Fruit fly (Drosophila melanogaster): ENCODE measurements around the gene CG11585.
A peak's percentile ranks its signal among the peaks of the same experiment; 100 is the strongest.

CG11585 gene

DNA sequence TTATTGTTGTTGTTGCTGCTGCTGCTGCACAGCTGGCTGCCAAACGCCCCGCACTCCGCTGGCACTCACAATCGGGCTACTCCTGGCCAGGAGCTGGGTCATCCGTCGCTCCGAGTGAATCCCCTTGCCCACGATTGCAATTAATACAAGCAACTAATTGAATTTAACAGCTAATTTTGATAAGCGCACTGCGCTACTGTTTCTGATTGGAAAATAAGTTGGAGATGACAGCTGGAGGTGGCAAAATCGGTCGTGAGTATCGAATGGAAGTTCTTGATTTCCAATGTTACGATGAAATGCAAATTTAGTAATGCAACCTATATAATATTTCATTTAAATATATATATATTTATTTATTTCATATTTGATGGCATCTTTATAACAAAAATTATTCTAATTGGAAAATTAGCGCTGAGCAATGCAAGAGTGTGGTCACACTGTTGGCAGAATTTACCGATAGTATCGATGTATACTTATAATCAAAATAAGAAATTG, 44.6 kb downstream of the CG11585 start, which contains the start of gene CG42271 (continued):
- TF ChIP-seq CG6854 (GFP tag; optimal IDR thresholded peaks at IDR 0.05) (no peak), bigmax (GFP tag; optimal IDR thresholded peaks at IDR 0.05) (no peak), lilli (GFP tag; optimal IDR thresholded peaks at IDR 0.05) (peak; percentile 8), cas (GFP tag; IDR thresholded peaks at IDR 0.05) (no peak), HLH4C (GFP tag; IDR thresholded peaks at IDR 0.05; ENCODE audit: partially characterized antibody) (peak; percentile 91), CG2202 (tag; optimal IDR thresholded peaks at IDR 0.05) (no peak), CG2116 (GFP tag; optimal IDR thresholded peaks at IDR 0.05) (peak; percentile 60), psq (GFP tag; optimal IDR thresholded peaks at IDR 0.05) (no peak), CG8388 (GFP tag; optimal IDR thresholded peaks at IDR 0.05) (peak; percentile 29), CG8944 (GFP tag; optimal IDR thresholded peaks at IDR 0.05) (no peak), caup (GFP tag; optimal IDR thresholded peaks at IDR 0.05; ENCODE audit: severe bottlenecking) (no peak), eyg (GFP tag; optimal IDR thresholded peaks at IDR 0.05) (no peak), Ptx1 (GFP tag; IDR thresholded peaks at IDR 0.05) (peak; percentile 30; the same call in 1 of the 2 replicates), CG6654 (GFP tag; optimal IDR thresholded peaks at IDR 0.05) (no peak), CG4820 (GFP tag; optimal IDR thresholded peaks at IDR 0.05) (peak; percentile 11), bab2 (GFP tag; optimal IDR thresholded peaks at IDR 0.05) (no peak), pros (GFP tag; optimal IDR thresholded peaks at IDR 0.05) (no peak), CG10366 (GFP tag; IDR thresholded peaks at IDR 0.05) (no peak), dpn (GFP tag; optimal IDR thresholded peaks at IDR 0.05) (peak in 1 of 2 experiments; percentile 4), Nf-YC (tag; optimal IDR thresholded peaks at IDR 0.05) (peak; percentile 61), hth (optimal IDR thresholded peaks at IDR 0.05) (no peak), NfI (GFP tag; optimal IDR thresholded peaks at IDR 0.05) (peak; percentile 61), NC2β (GFP tag; optimal IDR thresholded peaks at IDR 0.05) (no peak), Atf-2 (GFP tag; optimal IDR thresholded peaks at IDR 0.05) (no peak), row (GFP tag; IDR thresholded peaks at IDR 0.05) (peak; percentile 92), nerfin-2 (GFP tag; IDR thresholded peaks at IDR 0.05; ENCODE audit: partially characterized antibody) (peak; percentile 79), prd (optimal IDR thresholded peaks at IDR 0.05) (no peak), prd (GFP tag; IDR thresholded peaks at IDR 0.05) (peak; percentile 65; the same call in 2 of the 3 replicates), CG10147 (GFP tag; optimal IDR thresholded peaks at IDR 0.05) (peak; percentile 21), Awh (GFP tag; IDR thresholded peaks at IDR 0.05) (no peak), CG17802 (tag; optimal IDR thresholded peaks at IDR 0.05) (no peak), stc (GFP tag; IDR thresholded peaks at IDR 0.05) (no peak), CG8281 (tag; optimal IDR thresholded peaks at IDR 0.05) (no peak), MESR4 (GFP tag; optimal IDR thresholded peaks at IDR 0.05) (peak; percentile 91), tx (GFP tag; optimal IDR thresholded peaks at IDR 0.05) (no peak), salm (tag; optimal IDR thresholded peaks at IDR 0.05) (no peak), CG9876 (GFP tag; optimal IDR thresholded peaks at IDR 0.05) (no peak), dm (GFP tag; optimal IDR thresholded peaks at IDR 0.05) (no peak), h (optimal IDR thresholded peaks at IDR 0.05) (no peak), mld (GFP tag; IDR thresholded peaks at IDR 0.05; ENCODE audit: partially characterized antibody) (peak; percentile 87), CHES-1-like (GFP tag; optimal IDR thresholded peaks at IDR 0.05) (no peak), fd3F (GFP tag; optimal IDR thresholded peaks at IDR 0.05) (peak; percentile 36), Dip3 (GFP tag; optimal IDR thresholded peaks at IDR 0.05) (no peak), slp2 (GFP tag; optimal IDR thresholded peaks at IDR 0.05) (no peak), CG6791 (GFP tag; IDR thresholded peaks at IDR 0.05; ENCODE audit: partially characterized antibody) (peak; percentile 81), Hr78 (GFP tag; optimal IDR thresholded peaks at IDR 0.05) (no peak), ERR (GFP tag; optimal IDR thresholded peaks at IDR 0.05) (no peak), aop (GFP tag; IDR thresholded peaks at IDR 0.05) (no peak), CG42726 (GFP tag; IDR thresholded peaks at IDR 0.05; ENCODE audit: partially characterized antibody) (peak; percentile 40; the same call in 1 of the 2 replicates), gcm (GFP tag; optimal IDR thresholded peaks at IDR 0.05) (no peak), Adf1 (GFP tag; IDR thresholded peaks at IDR 0.05) (peak; percentile 25; the same call in 1 of the 2 replicates)
